Worm (Caenorhabditis elegans) whole organism, L4 larva: ENCODE results near the gene W04G3.13.

Experiments
- D1046.2 ChIP-seq: fragments of 200-800 bp; sonication (Bioruptor generic); IDR thresholded peaks from 2 replicates; pipeline ENCODE4 v1.3.6; 2022; ENCODE audit warnings: missing genetic modification characterization, missing compliant biosample characterization
- F10B5.3 ChIP-seq: sonication (generic microtip); optimal IDR thresholded peaks from 2 replicates; lab custom pipeline; 2016; ENCODE audit warnings: mild to moderate bottlenecking, missing genetic modification characterization, missing compliant biosample characterization
- F37D6.2 ChIP-seq: sonication (generic microtip); optimal IDR thresholded peaks from 2 replicates; lab custom pipeline; 2016; ENCODE audit warnings: mild to moderate bottlenecking, missing genetic modification characterization, missing compliant biosample characterization
- F49E8.2 ChIP-seq: sonication (generic microtip); optimal IDR thresholded peaks from 2 replicates; lab custom pipeline; 2016; ENCODE audit warnings: missing compliant biosample characterization, mild to moderate bottlenecking, missing genetic modification characterization, borderline replicate concordance
- Y105C5A.15 ChIP-seq: fragments of 200-800 bp; sonication (Bioruptor generic); IDR thresholded peaks from 2 replicates; pipeline ENCODE4 v1.3.6; 2022; ENCODE audit warnings: missing genetic modification characterization, missing compliant biosample characterization
- arid-1 ChIP-seq: fragments of 200-800 bp; sonication (Bioruptor generic); conservative IDR thresholded peaks from 2 replicates; pipeline ENCODE4 v1.3.6; 2022; ENCODE audit warnings: missing genetic modification reagents, missing genetic modification characterization, missing compliant biosample characterization
- ceh-62 ChIP-seq: sonication (generic microtip); optimal IDR thresholded peaks from 2 replicates; lab custom pipeline; 2017; ENCODE audit warnings: missing biosample characterization, missing genetic modification characterization
- ceh-82 ChIP-seq: sonication (generic microtip); optimal IDR thresholded peaks from 2 replicates; lab custom pipeline; 2017; ENCODE audit warnings: missing biosample characterization, missing genetic modification characterization
- daf-12 ChIP-seq: fragments of 150-350 bp; optimal IDR thresholded peaks from 2 replicates; lab custom pipeline; 2014; ENCODE audit warnings: missing biosample characterization, missing genetic modification reagents, missing genetic modification characterization
- daf-8 ChIP-seq: fragments of 200-800 bp; sonication (Bioruptor generic); IDR thresholded peaks from 2 replicates; pipeline ENCODE4 v1.3.6; 2022; ENCODE audit warnings: missing genetic modification characterization, missing compliant biosample characterization
- dmd-6 ChIP-seq: fragments of 200-800 bp; sonication (Bioruptor generic); IDR thresholded peaks from 2 replicates; pipeline ENCODE4 v1.3.6; 2022; ENCODE audit warnings: missing genetic modification reagents, missing genetic modification characterization, missing compliant biosample characterization
- dmd-8 ChIP-seq: fragments of 200-800 bp; sonication (Bioruptor generic); IDR thresholded peaks from 2 replicates; pipeline ENCODE4 v1.3.6; 2022; ENCODE audit warnings: missing genetic modification characterization, missing compliant biosample characterization
- dmd-9 ChIP-seq: fragments of 200-800 bp; sonication (Bioruptor generic); IDR thresholded peaks from 2 replicates; pipeline ENCODE4 v1.3.6; 2022; ENCODE audit warnings: missing genetic modification reagents, missing genetic modification characterization, missing compliant biosample characterization
- duxl-1 ChIP-seq: sonication (generic microtip); optimal IDR thresholded peaks from 2 replicates; lab custom pipeline; 2016; ENCODE audit warnings: mild to moderate bottlenecking, missing genetic modification characterization, moderate library complexity, missing compliant biosample characterization; ENCODE audit not compliant: poor library complexity
- egl-43 ChIP-seq: fragments of 200-800 bp; sonication (Bioruptor generic); IDR thresholded peaks from 2 replicates; pipeline ENCODE4 v1.3.6; 2022; ENCODE audit warnings: missing genetic modification reagents, missing genetic modification characterization, missing compliant biosample characterization
- fos-1 ChIP-seq: fragments of 150-350 bp; optimal IDR thresholded peaks from 2 replicates; lab custom pipeline; 2014; ENCODE audit warnings: missing biosample characterization, missing genetic modification characterization
- hif-1 ChIP-seq, 2 experiments: sonication (generic microtip); optimal IDR thresholded peaks; 2 replicates each; lab custom pipeline; 2016 to 2017; ENCODE audit warnings: missing compliant biosample characterization in 2 of 2, missing genetic modification characterization in 2 of 2, missing genetic modification reagents in 2 of 2, missing genotype in 2 of 2, mild to moderate bottlenecking in 1 of 2
- hmg-1.1 ChIP-seq: fragments of 200-800 bp; sonication (Bioruptor generic); IDR thresholded peaks from 2 replicates; pipeline ENCODE4 v1.3.6; 2022; ENCODE audit warnings: missing genetic modification reagents, missing genetic modification characterization, missing compliant biosample characterization
- lin-15B ChIP-seq: fragments of 150-350 bp; sonication (generic microtip); optimal IDR thresholded peaks from 3 replicates; lab custom pipeline; 2014; ENCODE audit warnings: missing biosample characterization, missing genetic modification characterization
- lin-29 ChIP-seq: fragments of 200-800 bp; sonication (Bioruptor generic); IDR thresholded peaks from 2 replicates; pipeline ENCODE4 v1.3.6; 2022; ENCODE audit warnings: missing genetic modification reagents, missing genetic modification characterization, missing compliant biosample characterization
- lin-38 ChIP-seq: fragments of 200-800 bp; sonication (Bioruptor generic); IDR thresholded peaks from 2 replicates; pipeline ENCODE4 v1.3.6; 2022; ENCODE audit warnings: missing genetic modification reagents, missing genetic modification characterization, missing compliant biosample characterization
- lsy-2 ChIP-seq, 2 experiments: fragments of 150-350 bp in 1 of 2; sonication (generic microtip) in 1 of 2; optimal IDR thresholded peaks; 2 replicates each; lab custom pipeline; 2014 to 2017; ENCODE audit warnings: missing biosample characterization in 2 of 2, missing genetic modification characterization in 2 of 2
- mdl-1 ChIP-seq, 2 experiments: fragments of 150-350 bp in 1 of 2; sonication (generic microtip) in 1 of 2; optimal IDR thresholded peaks; 2 replicates each; lab custom pipeline; 2014 to 2017; ENCODE audit warnings: missing biosample characterization in 2 of 2, missing genetic modification characterization in 2 of 2
- mdt-29 ChIP-seq: fragments of 200-800 bp; sonication (Bioruptor generic); IDR thresholded peaks from 2 replicates; pipeline ENCODE4 v1.3.6; 2022; ENCODE audit warnings: missing genetic modification reagents, missing genetic modification characterization, missing compliant biosample characterization
- mes-2 ChIP-seq: sonication (generic microtip); optimal IDR thresholded peaks from 2 replicates; lab custom pipeline; 2016; ENCODE audit warnings: missing genotype, mild to moderate bottlenecking, missing genetic modification characterization, missing compliant biosample characterization; ENCODE audit not compliant: poor library complexity, severe bottlenecking
- mxl-2 ChIP-seq: fragments of 200-800 bp; sonication (Bioruptor generic); conservative IDR thresholded peaks from 2 replicates; pipeline ENCODE4 v1.3.6; 2022; ENCODE audit warnings: missing genetic modification reagents, missing genetic modification characterization, missing compliant biosample characterization
- nhr-10 ChIP-seq: fragments of 150-350 bp; optimal IDR thresholded peaks from 2 replicates; lab custom pipeline; 2014; ENCODE audit warnings: missing biosample characterization, missing genetic modification characterization
- nhr-102 ChIP-seq: sonication (generic microtip); optimal IDR thresholded peaks from 2 replicates; lab custom pipeline; 2016; ENCODE audit warnings: mild to moderate bottlenecking, missing genetic modification characterization, moderate library complexity, missing compliant biosample characterization
- nhr-6 ChIP-seq: fragments of 150-350 bp; optimal IDR thresholded peaks from 2 replicates; lab custom pipeline; 2014; ENCODE audit warnings: missing biosample characterization, missing genetic modification characterization
- nhr-77 ChIP-seq: fragments of 150-350 bp; optimal IDR thresholded peaks from 2 replicates; lab custom pipeline; 2014; ENCODE audit warnings: missing biosample characterization, missing genetic modification characterization
- rbr-2 ChIP-seq: sonication (generic microtip); optimal IDR thresholded peaks from 2 replicates; lab custom pipeline; 2016; ENCODE audit warnings: missing genotype, missing genetic modification characterization, missing compliant biosample characterization
- sdz-12 ChIP-seq: fragments of 200-800 bp; sonication (Bioruptor generic); optimal IDR thresholded peaks from 2 replicates; lab custom pipeline; 2018; ENCODE audit warnings: mild to moderate bottlenecking, missing genetic modification characterization, missing compliant biosample characterization
- set-16 ChIP-seq: fragments of 200-800 bp; sonication (Bioruptor generic); IDR thresholded peaks from 2 replicates; pipeline ENCODE4 v1.3.6; 2022; ENCODE audit warnings: missing genetic modification reagents, missing genetic modification characterization, missing compliant biosample characterization
- skn-1 ChIP-seq: fragments of 150-350 bp; optimal IDR thresholded peaks from 2 replicates; lab custom pipeline; 2014; ENCODE audit warnings: missing biosample characterization, missing genetic modification characterization
- spr-1 ChIP-seq: sonication (generic microtip); optimal IDR thresholded peaks from 2 replicates; lab custom pipeline; 2016; ENCODE audit warnings: mild to moderate bottlenecking, missing genetic modification characterization, missing compliant biosample characterization
- tag-97 ChIP-seq: fragments of 200-800 bp; sonication (Bioruptor generic); IDR thresholded peaks from 2 replicates; pipeline ENCODE4 v1.3.6; 2022; ENCODE audit warnings: missing genetic modification characterization, missing compliant biosample characterization
- unc-130 ChIP-seq: sonication (generic microtip); optimal IDR thresholded peaks from 2 replicates; lab custom pipeline; 2016; ENCODE audit warnings: missing genetic modification reagents, missing genetic modification characterization, missing compliant biosample characterization
- unc-62 ChIP-seq, 3 experiments: fragments of 150-350 bp in 1 of 3; sonication (generic microtip); optimal IDR thresholded peaks in 2 of 3; peaks in 1 of 3; 1 replicate in 1 of 3; 2 replicates in 2 of 3; lab custom pipeline; 2014 to 2017; ENCODE audit warnings: missing biosample characterization in 3 of 3, missing genetic modification characterization in 3 of 3, missing genetic modification reagents in 3 of 3, missing genotype in 1 of 3
- zag-1 ChIP-seq: fragments of 150-350 bp; optimal IDR thresholded peaks from 2 replicates; lab custom pipeline; 2014; ENCODE audit warnings: missing biosample characterization, missing genetic modification characterization
- zip-2 ChIP-seq: fragments of 150-350 bp; optimal IDR thresholded peaks from 2 replicates; lab custom pipeline; 2014; ENCODE audit warnings: missing biosample characterization, missing genetic modification characterization
- ztf-7 ChIP-seq: fragments of 150-350 bp; optimal IDR thresholded peaks from 2 replicates; lab custom pipeline; 2014; ENCODE audit warnings: missing biosample characterization, missing genetic modification characterization

Gene W04G3.13

ce11 chrX:11093985-11094593 is 14.5 kb upstream of the W04G3.13 start (continued):
- TF ChIP-seq dmd-9 (GFP tag; lab: Robert Waterston, UW) = peak; percentile 95
- peak; percentile 95 for TF ChIP-seq ztf-7 (tag; lab: Kevin White, UChicago)
- TF ChIP-seq hif-1 (tag; optimal IDR thresholded peaks at IDR 0.05; lab: Kevin White, UChicago) = peak; percentile 87 to 91
- peak; percentile 100 for TF ChIP-seq egl-43 (GFP tag; lab: Robert Waterston, UW)
- peak; percentile 100 for TF ChIP-seq nhr-102 (tag; lab: Kevin White, UChicago)
- peak; percentile 98 for TF ChIP-seq mes-2 (tag; lab: Kevin White, UChicago)
- TF ChIP-seq fos-1 (tag; lab: Kevin White, UChicago) = peak; percentile 100
- peak; percentile 99 for TF ChIP-seq spr-1 (tag; lab: Kevin White, UChicago)
- TF ChIP-seq tag-97 (GFP tag; lab: Robert Waterston, UW) = peak; percentile 97
- TF ChIP-seq F49E8.2 (tag; lab: Kevin White, UChicago) = peak; percentile 70
- TF ChIP-seq arid-1 (GFP tag; lab: Robert Waterston, UW) = peak; percentile 96
- peak; percentile 99 for TF ChIP-seq duxl-1
- peak; percentile 90 for TF ChIP-seq dmd-8 (GFP tag; lab: Robert Waterston, UW)
- peak; percentile 97 for TF ChIP-seq mdt-29
- peak; percentile 91 for TF ChIP-seq mxl-2 (GFP tag; lab: Robert Waterston, UW)
- peak; percentile 82 for TF ChIP-seq lin-15B
- peak; percentile 98 for TF ChIP-seq F10B5.3
- TF ChIP-seq dmd-6 (GFP tag; lab: Robert Waterston, UW) = peak; percentile 99
- peak; percentile 100 for TF ChIP-seq rbr-2 (tag; lab: Kevin White, UChicago)
- TF ChIP-seq ceh-82 (tag; lab: Kevin White, UChicago) = peak; percentile 90
- peak; percentile 100 for TF ChIP-seq nhr-10 (tag; lab: Kevin White, UChicago)
- TF ChIP-seq daf-8 = peak; percentile 93; the same call in 1 of the 2 replicates
- peak; percentile 90 for TF ChIP-seq sdz-12 (GFP tag; lab: Kevin White, UChicago)
- TF ChIP-seq mdl-1 (tag; optimal IDR thresholded peaks at IDR 0.05; lab: Kevin White, UChicago) = peak; percentile 94 to 97
- peak; percentile 99 for TF ChIP-seq zip-2
- peak; percentile 100 for TF ChIP-seq zag-1
- peak; percentile 28 for TF ChIP-seq ceh-62 (tag; lab: Kevin White, UChicago)
- peak; percentile 24 for TF ChIP-seq daf-12 (tag; lab: Kevin White, UChicago)
- TF ChIP-seq hmg-1.1 (GFP tag; lab: Robert Waterston, UW) = peak; percentile 100
- TF ChIP-seq Y105C5A.15 = peak; percentile 98
- peak; percentile 94 for TF ChIP-seq D1046.2 (GFP tag; lab: Robert Waterston, UW)
- peak; percentile 100 for TF ChIP-seq F37D6.2 (tag; lab: Kevin White, UChicago)
- TF ChIP-seq nhr-6 = peak; percentile 99
- TF ChIP-seq skn-1 (tag; lab: Kevin White, UChicago) = peak; percentile 93
- TF ChIP-seq lin-29 (GFP tag; lab: Robert Waterston, UW) = peak; percentile 99
- no peak for TF ChIP-seq set-16 (GFP tag; lab: Robert Waterston, UW)
- TF ChIP-seq nhr-77 (tag; lab: Kevin White, UChicago) = peak; percentile 100
- peak; percentile 98 for TF ChIP-seq lsy-2 (tag; optimal IDR thresholded peaks at IDR 0.05; lab: Kevin White, UChicago)
- peak; percentile 72 to 100 for TF ChIP-seq unc-62 (GFP tag; optimal IDR thresholded peaks at IDR 0.05 in 1 of 2; lab: Kevin White, UChicago)
- TF ChIP-seq unc-62 (tag; optimal IDR thresholded peaks at IDR 0.05; lab: Kevin White, UChicago) = peak; percentile 69
- peak; percentile 68 for TF ChIP-seq unc-130
- TF ChIP-seq lin-38 (GFP tag; lab: Robert Waterston, UW) = peak; percentile 91
